Fruit fly (Drosophila melanogaster): Measurements from ENCODE around the gene Ork1.

The Ork1 gene

DNA sequence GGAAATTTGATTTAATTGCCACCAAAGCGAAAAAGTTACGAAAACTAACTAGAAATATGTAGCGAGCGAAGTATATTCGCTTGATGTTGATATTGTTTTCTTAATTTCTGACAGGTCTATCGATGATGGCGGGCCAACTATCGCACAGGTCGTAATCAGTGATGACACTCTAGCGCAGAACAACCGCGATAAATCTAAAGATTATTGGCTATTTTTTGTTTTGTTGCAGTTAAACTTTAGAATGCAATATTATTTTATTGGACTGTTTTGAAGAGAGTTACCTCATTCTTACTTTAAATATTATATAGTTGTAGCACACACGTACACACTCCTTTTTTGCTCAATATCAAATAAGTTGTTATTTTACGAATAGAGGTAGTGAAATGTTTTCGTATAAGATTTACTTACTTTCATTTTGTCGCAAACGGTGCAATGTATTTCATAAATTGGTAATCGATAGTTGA lies 44.0 kb downstream of the Ork1 start, which contains the start of gene sbr (continued):
- no peak for TF ChIP-seq toy (GFP tag; IDR thresholded peaks at IDR 0.05)
- TF ChIP-seq Hr3 (GFP tag; optimal IDR thresholded peaks at IDR 0.05) = no peak
- peak; percentile 30 for TF ChIP-seq grau (tag; optimal IDR thresholded peaks at IDR 0.05)
- TF ChIP-seq HmgD (GFP tag; optimal IDR thresholded peaks at IDR 0.05) = no peak
- TF ChIP-seq CG12236 (GFP tag; optimal IDR thresholded peaks at IDR 0.05) = no peak
- peak; percentile 32; the same call in 1 of the 2 replicates for TF ChIP-seq tna (GFP tag; IDR thresholded peaks at IDR 0.05; ENCODE audit: partially characterized antibody)
- TF ChIP-seq vfl (GFP tag; optimal IDR thresholded peaks at IDR 0.05) = no peak
- no peak for TF ChIP-seq CG8281 (tag; optimal IDR thresholded peaks at IDR 0.05)
- no peak for TF ChIP-seq unpg (GFP tag; optimal IDR thresholded peaks at IDR 0.05)
- TF ChIP-seq CG6765 (GFP tag; optimal IDR thresholded peaks at IDR 0.05) = no peak
- peak; percentile 1 for TF ChIP-seq pho (GFP tag; optimal IDR thresholded peaks at IDR 0.05)
- no peak for TF ChIP-seq CG7271 (tag; optimal IDR thresholded peaks at IDR 0.05)
- no peak for TF ChIP-seq PHDP (tag; optimal IDR thresholded peaks at IDR 0.05)
- TF ChIP-seq nom (GFP tag; optimal IDR thresholded peaks at IDR 0.05) = no peak
- no peak for TF ChIP-seq tup (GFP tag; optimal IDR thresholded peaks at IDR 0.05)
- TF ChIP-seq sob (GFP tag; IDR thresholded peaks at IDR 0.05) = no peak
- TF ChIP-seq nerfin-2 (GFP tag; IDR thresholded peaks at IDR 0.05; ENCODE audit: partially characterized antibody) = peak; percentile 62
- no peak for TF ChIP-seq CG34422 (GFP tag; IDR thresholded peaks at IDR 0.05)
- TF ChIP-seq CG14050 (GFP tag; IDR thresholded peaks at IDR 0.05) = no peak
- peak; percentile 57; the same call in 2 of the 3 replicates for TF ChIP-seq Doc3 (GFP tag; IDR thresholded peaks at IDR 0.05; ENCODE audit: partially characterized antibody)
- TF ChIP-seq Trl (optimal IDR thresholded peaks at IDR 0.05) = no peak
- no peak for TF ChIP-seq Trl (GFP tag; optimal IDR thresholded peaks at IDR 0.05)
- no peak for TF ChIP-seq CG12942 (GFP tag; optimal IDR thresholded peaks at IDR 0.05)
- peak; percentile 78 for TF ChIP-seq HLH4C (GFP tag; IDR thresholded peaks at IDR 0.05; ENCODE audit: partially characterized antibody)
- no peak for TF ChIP-seq exex (tag; optimal IDR thresholded peaks at IDR 0.05)
- TF ChIP-seq pum (GFP tag; optimal IDR thresholded peaks at IDR 0.05) = no peak
- TF ChIP-seq CG10209 (GFP tag; optimal IDR thresholded peaks at IDR 0.05) = no peak
- TF ChIP-seq CG33213 (GFP tag; optimal IDR thresholded peaks at IDR 0.05) = no peak
- TF ChIP-seq usp (GFP tag; optimal IDR thresholded peaks at IDR 0.05) = no peak
- TF ChIP-seq CG10267 (tag; optimal IDR thresholded peaks at IDR 0.05) = peak; percentile 6
- no peak for TF ChIP-seq Hr39 (optimal IDR thresholded peaks at IDR 0.05)
- no peak for TF ChIP-seq CG12744 (GFP tag; optimal IDR thresholded peaks at IDR 0.05)
- no peak for TF ChIP-seq wek (GFP tag; optimal IDR thresholded peaks at IDR 0.05)
- TF ChIP-seq amos (GFP tag; IDR thresholded peaks at IDR 0.05; ENCODE audit: partially characterized antibody) = peak; percentile 78
- TF ChIP-seq dan (GFP tag; IDR thresholded peaks at IDR 0.05) = no peak
- TF ChIP-seq ken (GFP tag; IDR thresholded peaks at IDR 0.05) = no peak
- no peak for TF ChIP-seq fu2 (GFP tag; optimal IDR thresholded peaks at IDR 0.05)
- TF ChIP-seq crp (GFP tag; optimal IDR thresholded peaks at IDR 0.05) = no peak
- TF ChIP-seq cg (GFP tag; optimal IDR thresholded peaks at IDR 0.05) = no peak
- no peak for TF ChIP-seq Lhr (GFP tag; optimal IDR thresholded peaks at IDR 0.05)
- TF ChIP-seq klu (GFP tag; IDR thresholded peaks at IDR 0.05) = no peak
- TF ChIP-seq CG3281 (GFP tag; optimal IDR thresholded peaks at IDR 0.05) = no peak
- no peak for TF ChIP-seq slp2 (GFP tag; optimal IDR thresholded peaks at IDR 0.05)
- TF ChIP-seq CG8765 (GFP tag; IDR thresholded peaks at IDR 0.05) = no peak
- TF ChIP-seq CG13775 (GFP tag; optimal IDR thresholded peaks at IDR 0.05) = peak; percentile 14
- TF ChIP-seq E2f2 (GFP tag; IDR thresholded peaks at IDR 0.05) = 0 out of 2 replicates have a peak, but pooled peaks have one; percentile 22
- TF ChIP-seq CG2129 (GFP tag; IDR thresholded peaks at IDR 0.05; ENCODE audit: partially characterized antibody) = peak; percentile 27; the same call in 1 of the 2 replicates
- no peak for TF ChIP-seq ems (GFP tag; optimal IDR thresholded peaks at IDR 0.05)
- no peak for TF ChIP-seq CG15696 (tag; optimal IDR thresholded peaks at IDR 0.05)
- TF ChIP-seq Opbp (GFP tag; IDR thresholded peaks at IDR 0.05; ENCODE audit: partially characterized antibody) = peak; percentile 71; the same call in 2 of the 3 replicates
- TF ChIP-seq ttk (GFP tag; IDR thresholded peaks at IDR 0.05) = no peak

Data from whole organism, embryonic.